Worm (Caenorhabditis elegans) whole organism, late embryonic: ENCODE measurements around the gene exl-1.

Experiments
- Y22D7AL.16 ChIP-seq: sonication (generic microtip); optimal IDR thresholded peaks from 2 replicates; lab custom pipeline; 2016; ENCODE audit warnings: missing genetic modification characterization, missing compliant biosample characterization
- ahr-1 ChIP-seq: sonication (generic microtip); optimal IDR thresholded peaks from 2 replicates; lab custom pipeline; 2016; ENCODE audit warnings: missing genetic modification characterization, missing compliant biosample characterization
- ama-1 ChIP-seq: fragments of 150-350 bp; optimal IDR thresholded peaks from 2 replicates; lab custom pipeline; 2014
- ceh-14 ChIP-seq: sonication (generic microtip); optimal IDR thresholded peaks from 2 replicates; lab custom pipeline; 2016; ENCODE audit warnings: missing genotype, missing genetic modification characterization, missing compliant biosample characterization
- ceh-18 ChIP-seq: sonication (generic microtip); optimal IDR thresholded peaks from 2 replicates; lab custom pipeline; 2016; ENCODE audit warnings: missing genetic modification characterization, missing compliant biosample characterization
- ceh-19 ChIP-seq: fragments of 200-800 bp; sonication (Bioruptor generic); optimal IDR thresholded peaks from 2 replicates; lab custom pipeline; 2018; ENCODE audit warnings: mild to moderate bottlenecking, missing genetic modification characterization, missing compliant biosample characterization
- ceh-24 ChIP-seq: sonication (generic microtip); optimal IDR thresholded peaks from 2 replicates; lab custom pipeline; 2016; ENCODE audit warnings: mild to moderate bottlenecking, missing genetic modification characterization, missing compliant biosample characterization
- ceh-30 ChIP-seq: fragments of 150-350 bp; optimal IDR thresholded peaks from 2 replicates; lab custom pipeline; 2014; ENCODE audit warnings: missing biosample characterization, missing genetic modification characterization
- ceh-31 ChIP-seq: sonication (generic microtip); optimal IDR thresholded peaks from 2 replicates; lab custom pipeline; 2016; ENCODE audit warnings: missing genetic modification characterization, missing compliant biosample characterization
- ceh-45 ChIP-seq: fragments of 200-800 bp; sonication (Bioruptor generic); IDR thresholded peaks from 2 replicates; pipeline ENCODE4 v1.3.6; 2022; ENCODE audit warnings: missing genetic modification reagents, missing genetic modification characterization, missing compliant biosample characterization
- ceh-6 ChIP-seq: fragments of 200-800 bp; sonication (Bioruptor generic); optimal IDR thresholded peaks from 2 replicates; lab custom pipeline; 2018; ENCODE audit warnings: mild to moderate bottlenecking, missing genetic modification characterization, missing compliant biosample characterization
- che-1 ChIP-seq: sonication (generic microtip); optimal IDR thresholded peaks from 2 replicates; lab custom pipeline; 2016; ENCODE audit warnings: mild to moderate bottlenecking, missing genetic modification characterization, missing compliant biosample characterization
- dve-1 ChIP-seq: sonication (generic microtip); optimal IDR thresholded peaks from 2 replicates; lab custom pipeline; 2017; ENCODE audit warnings: antibody characterized with exemption, mild to moderate bottlenecking, missing genetic modification characterization, missing compliant biosample characterization
- elt-2 ChIP-seq: sonication (generic microtip); optimal IDR thresholded peaks from 2 replicates; lab custom pipeline; 2016; ENCODE audit warnings: missing genetic modification reagents, missing genetic modification characterization, missing compliant biosample characterization
- eyg-1 ChIP-seq: sonication (generic microtip); optimal IDR thresholded peaks from 2 replicates; lab custom pipeline; 2016; ENCODE audit warnings: missing genotype, missing genetic modification characterization, missing compliant biosample characterization
- fkh-10 ChIP-seq: fragments of 150-350 bp; optimal IDR thresholded peaks from 2 replicates; lab custom pipeline; 2014; ENCODE audit warnings: missing biosample characterization, missing genetic modification reagents, missing genetic modification characterization
- fkh-6 ChIP-seq: sonication (generic microtip); optimal IDR thresholded peaks from 2 replicates; lab custom pipeline; 2016; ENCODE audit warnings: missing genetic modification characterization, missing compliant biosample characterization
- hlh-15 ChIP-seq: sonication (generic microtip); optimal IDR thresholded peaks from 2 replicates; lab custom pipeline; 2016; ENCODE audit warnings: missing genetic modification characterization, missing compliant biosample characterization
- hlh-30 ChIP-seq: sonication (generic microtip); optimal IDR thresholded peaks from 2 replicates; lab custom pipeline; 2017; ENCODE audit warnings: antibody characterized with exemption, missing genetic modification characterization, missing compliant biosample characterization; ENCODE audit not compliant: insufficient read depth
- hlh-6 ChIP-seq: sonication (generic microtip); optimal IDR thresholded peaks from 2 replicates; lab custom pipeline; 2016; ENCODE audit warnings: missing genotype, missing genetic modification characterization, missing compliant biosample characterization
- lim-6 ChIP-seq: sonication (generic microtip); optimal IDR thresholded peaks from 2 replicates; lab custom pipeline; 2016; ENCODE audit warnings: missing genetic modification characterization, missing compliant biosample characterization
- nfya-1 ChIP-seq: sonication (generic microtip); optimal IDR thresholded peaks from 2 replicates; lab custom pipeline; 2017; ENCODE audit warnings: missing genetic modification characterization, mild to moderate bottlenecking, missing compliant biosample characterization, antibody characterized with exemption, moderate library complexity
- nhr-232 ChIP-seq: sonication (generic microtip); optimal IDR thresholded peaks from 2 replicates; lab custom pipeline; 2016; ENCODE audit warnings: missing genetic modification characterization, missing compliant biosample characterization
- npax-4 ChIP-seq: sonication (generic microtip); optimal IDR thresholded peaks from 2 replicates; lab custom pipeline; 2016; ENCODE audit warnings: missing genetic modification characterization, missing compliant biosample characterization
- pha-4 ChIP-seq: fragments of 150-350 bp; optimal IDR thresholded peaks from 2 replicates; lab custom pipeline; 2018; ENCODE audit warnings: missing biosample characterization, missing genetic modification reagents, missing genetic modification characterization
- ref-2 ChIP-seq: sonication (generic microtip); optimal IDR thresholded peaks from 2 replicates; lab custom pipeline; 2016; ENCODE audit warnings: missing genetic modification characterization, missing compliant biosample characterization
- sdc-2 ChIP-seq: sonication (generic microtip); optimal IDR thresholded peaks from 2 replicates; lab custom pipeline; 2016; ENCODE audit warnings: missing genotype, missing genetic modification characterization, missing compliant biosample characterization
- tbx-2 ChIP-seq: sonication (generic microtip); optimal IDR thresholded peaks from 2 replicates; lab custom pipeline; 2016; ENCODE audit warnings: missing genetic modification characterization, missing compliant biosample characterization
- ttx-3 ChIP-seq: sonication (generic microtip); optimal IDR thresholded peaks from 2 replicates; lab custom pipeline; 2016; ENCODE audit warnings: missing genetic modification reagents, missing genetic modification characterization, missing compliant biosample characterization
- unc-42 ChIP-seq: sonication (generic microtip); optimal IDR thresholded peaks from 2 replicates; lab custom pipeline; 2016; ENCODE audit warnings: missing genotype, missing genetic modification characterization, missing compliant biosample characterization
- unc-55 ChIP-seq: sonication (generic microtip); optimal IDR thresholded peaks from 2 replicates; lab custom pipeline; 2017; ENCODE audit warnings: missing biosample characterization, missing genetic modification reagents, missing genetic modification characterization
- zip-5 ChIP-seq: sonication (generic microtip); optimal IDR thresholded peaks from 2 replicates; lab custom pipeline; 2016; ENCODE audit warnings: missing genetic modification characterization, missing compliant biosample characterization
- ztf-16 ChIP-seq: sonication (generic microtip); optimal IDR thresholded peaks from 2 replicates; lab custom pipeline; 2017; ENCODE audit warnings: missing genetic modification characterization, missing compliant biosample characterization

The exl-1 gene

ce11 chrII:14390036-14390763 is 23.1 kb downstream of the exl-1 start, which contains the start of the genes kbp-3 and nurf-1 (continued):
- TF ChIP-seq ama-1, result no peak

DNA sequence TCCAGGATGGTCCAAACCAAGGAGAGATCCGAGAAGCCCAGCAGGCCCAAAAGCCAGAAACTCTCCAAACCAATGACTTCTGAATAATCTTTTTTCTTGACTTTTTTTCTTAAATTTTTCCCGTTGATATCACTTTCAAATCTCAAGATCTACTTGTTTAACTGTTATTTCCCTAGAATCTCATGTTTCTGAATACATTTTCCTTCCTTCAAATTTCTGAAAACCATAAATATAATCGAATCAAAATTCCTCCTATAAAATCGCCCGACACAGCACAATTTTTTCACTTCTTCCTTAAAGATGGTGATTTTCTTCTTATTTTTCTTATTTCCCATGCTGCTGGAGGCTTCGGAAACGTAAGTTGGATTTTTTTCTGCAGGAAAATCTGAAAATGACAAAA is 25.1 kb downstream of the exl-1 start, which contains the start of gene F26H11.8:
TSS of gene F26H11.8 (plus strand) at position 301 of the 400 bp plus-strand sequence.
- no peak for TF ChIP-seq eyg-1
- TF ChIP-seq zip-5 (tag; lab: Kevin White, UChicago), result no peak
- no peak for TF ChIP-seq elt-2 (tag; lab: Kevin White, UChicago)
- no peak for TF ChIP-seq ttx-3 (tag; lab: Kevin White, UChicago)
- TF ChIP-seq ceh-6 (GFP tag; lab: Kevin White, UChicago), result no peak
- no peak for TF ChIP-seq Y22D7AL.16 (tag; lab: Kevin White, UChicago)
- no peak for TF ChIP-seq che-1
- no peak for TF ChIP-seq nhr-232 (tag; lab: Kevin White, UChicago)
- TF ChIP-seq fkh-6 (tag; lab: Kevin White, UChicago), result no peak
- no peak for TF ChIP-seq ceh-19 (GFP tag; lab: Kevin White, UChicago)
- TF ChIP-seq hlh-30 (tag; lab: Kevin White, UChicago), result no peak
- TF ChIP-seq, all 69 proteins: peak for 0

- TF ChIP-seq ahr-1 (tag; lab: Kevin White, UChicago), result no peak
- peak; percentile 47 for TF ChIP-seq unc-42
- peak; percentile 0 for TF ChIP-seq che-1
- peak; percentile 27 for TF ChIP-seq tbx-2
- no peak for TF ChIP-seq ceh-45 (GFP tag; lab: Robert Waterston, UW)
- no peak for TF ChIP-seq ref-2 (tag; lab: Kevin White, UChicago)
- peak; percentile 33 for TF ChIP-seq dve-1
- TF ChIP-seq ceh-31, result peak; percentile 17
- TF ChIP-seq ceh-30 (tag; lab: Kevin White, UChicago), result peak; percentile 11
- peak; percentile 13 for TF ChIP-seq unc-55
- peak; percentile 12 for TF ChIP-seq elt-2 (tag; lab: Kevin White, UChicago)
- no peak for TF ChIP-seq sdc-2 (tag; lab: Kevin White, UChicago)
- TF ChIP-seq nfya-1 (tag; lab: Kevin White, UChicago), result peak; percentile 30
These were observed 29.6 kb downstream of the exl-1 start, which contains the start of gene mes-2 for ce11 chrII:14383644-14384043. mes-2 (plus strand) TSS chrII:14383973.

- no peak for TF ChIP-seq ceh-14 (tag; lab: Kevin White, UChicago)
- no peak for TF ChIP-seq ahr-1 (tag; lab: Kevin White, UChicago)
- TF ChIP-seq, all 69 proteins: peak for 0
These were observed 31.8 kb downstream of the exl-1 start, which contains the start of gene sdz-26 for ce11 chrII:14381450-14381849. sdz-26 (plus strand) TSS chrII:14381750.

DNA sequence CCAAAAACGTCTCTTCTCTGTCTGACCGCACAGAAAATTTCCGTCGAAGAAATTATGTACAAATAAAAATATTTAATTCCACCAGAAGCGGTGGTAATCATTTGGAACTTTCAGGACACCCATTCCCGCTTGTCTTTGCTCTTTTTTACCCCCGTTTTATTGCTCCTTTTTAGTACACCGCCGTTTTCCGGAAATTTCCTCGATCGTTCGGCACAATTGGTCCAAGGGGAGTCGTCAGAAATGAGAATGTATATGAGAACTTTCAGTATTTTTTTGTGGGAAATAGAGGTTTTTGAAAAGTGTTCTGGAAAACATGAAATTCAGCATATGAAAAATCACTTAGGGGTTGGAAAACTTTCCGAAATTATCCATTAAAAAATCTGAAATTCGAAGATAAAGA is 32.5 kb downstream of the exl-1 start:
- no peak for TF ChIP-seq npax-4 (tag; lab: Kevin White, UChicago)
- no peak for TF ChIP-seq ceh-24 (tag; lab: Kevin White, UChicago)
- no peak for TF ChIP-seq hlh-15 (tag; lab: Kevin White, UChicago)
- TF ChIP-seq pha-4, result no peak
- TF ChIP-seq fkh-10 (GFP tag; lab: Kevin White, UChicago), result no peak
- no peak for TF ChIP-seq ztf-16
- TF ChIP-seq lim-6 (tag; lab: Kevin White, UChicago), result no peak
- no peak for TF ChIP-seq ceh-18 (tag; lab: Kevin White, UChicago)

DNA sequence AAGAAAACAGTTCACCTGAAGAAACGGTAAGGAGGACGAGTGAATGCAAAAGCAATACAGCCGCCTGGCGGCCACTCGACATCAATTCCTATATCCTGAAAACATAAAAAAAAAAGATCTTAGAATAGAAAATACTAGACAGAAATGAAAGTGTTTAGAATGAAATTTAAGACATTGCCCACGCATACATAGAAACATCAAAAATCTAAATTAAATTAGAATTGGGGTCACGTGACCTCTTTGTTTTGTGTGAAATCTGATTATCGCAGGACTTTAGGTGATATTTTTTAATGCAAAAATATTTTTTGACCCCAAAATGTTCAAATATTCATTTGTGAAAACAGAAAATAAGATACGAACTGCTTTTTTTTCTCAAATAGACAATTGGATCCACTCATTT is 35.5 kb downstream of the exl-1 start, which contains the start of gene acr-20:
TSS of gene acr-20 (minus strand) at position 101 of the 400 bp plus-strand sequence.
- no peak for TF ChIP-seq hlh-6
- TF ChIP-seq hlh-30 (tag; lab: Kevin White, UChicago), result peak; percentile 15
- TF ChIP-seq, all 69 proteins: peak for 1
